Worm (Caenorhabditis elegans) whole organism, L4/young adult: ENCODE measurements around the gene dnj-14.

ENCODE experiments used
- dao-5 ChIP-seq: sonication (generic microtip); optimal IDR thresholded peaks from 2 replicates; lab custom pipeline; 2016; ENCODE audit warnings: missing genotype, missing genetic modification characterization, moderate library complexity, missing compliant biosample characterization
- him-1 ChIP-seq: sonication (generic microtip); optimal IDR thresholded peaks from 2 replicates; lab custom pipeline; 2016; ENCODE audit warnings: missing genotype, missing genetic modification reagents, missing genetic modification characterization, missing compliant biosample characterization

DNA sequence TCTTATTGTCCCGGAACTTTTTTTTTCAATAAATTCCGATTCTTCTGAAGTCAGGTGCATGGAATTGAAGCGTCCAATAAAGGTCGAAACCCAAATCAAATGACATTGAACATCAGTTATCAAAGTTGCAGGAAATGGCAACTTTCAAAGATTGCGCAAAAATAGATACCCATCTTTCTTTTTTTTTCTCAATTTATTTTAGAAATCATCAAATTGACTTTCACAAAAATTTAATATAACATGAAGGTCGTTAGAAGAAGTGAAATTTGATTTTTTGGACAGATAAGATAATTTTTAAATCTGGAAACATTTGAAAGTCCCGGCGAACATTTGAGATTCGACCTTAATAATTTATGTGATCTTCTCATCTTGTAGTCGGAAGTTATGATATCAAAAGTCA lies 5.9 kb downstream of the dnj-14 start:
- TF ChIP-seq dao-5 (tag; lab: Kevin White, UChicago) (no peak), him-1 (no peak)
